Worm (Caenorhabditis elegans) whole organism, young adult: ENCODE measurements around the gene bath-42.

Experiments used
- B0035.1 ChIP-seq: sonication (generic microtip); optimal IDR thresholded peaks from 2 replicates; lab custom pipeline; 2016; ENCODE audit warnings: missing genetic modification characterization, mild to moderate bottlenecking, missing compliant biosample characterization, missing genotype, missing genetic modification reagents
- F23B12.7 ChIP-seq: sonication (generic microtip); optimal IDR thresholded peaks from 2 replicates; lab custom pipeline; 2017; ENCODE audit warnings: missing genetic modification characterization, mild to moderate bottlenecking, missing compliant biosample characterization, antibody characterized with exemption, moderate library complexity; ENCODE audit not compliant: insufficient read depth
- F49E8.2 ChIP-seq: sonication (generic microtip); optimal IDR thresholded peaks from 3 replicates; lab custom pipeline; 2017; ENCODE audit warnings: missing genetic modification characterization, mild to moderate bottlenecking, missing compliant biosample characterization, antibody characterized with exemption, moderate library complexity; ENCODE audit not compliant: insufficient read depth
- K12H6.12 ChIP-seq: fragments of 200-800 bp; sonication (Bioruptor generic); optimal IDR thresholded peaks from 2 replicates; lab custom pipeline; 2018; ENCODE audit warnings: mild to moderate bottlenecking, missing genetic modification characterization, missing compliant biosample characterization
- T26A5.8 ChIP-seq: sonication (generic microtip); optimal IDR thresholded peaks from 2 replicates; lab custom pipeline; 2016; ENCODE audit warnings: missing genetic modification characterization, missing compliant biosample characterization
- Y53G8AR.9 ChIP-seq: fragments of 200-800 bp; sonication (Bioruptor generic); conservative IDR thresholded peaks from 2 replicates; pipeline ENCODE4 v1.3.6; 2022; ENCODE audit warnings: missing genetic modification reagents, missing genetic modification characterization, missing compliant biosample characterization
- Y79H2A.3 ChIP-seq: fragments of 200-800 bp; sonication (Bioruptor generic); conservative IDR thresholded peaks from 2 replicates; pipeline ENCODE4 v1.3.6; 2022; ENCODE audit warnings: missing genetic modification reagents, missing genetic modification characterization, missing compliant biosample characterization
- ZK185.1 ChIP-seq: sonication (generic microtip); optimal IDR thresholded peaks from 2 replicates; lab custom pipeline; 2016; ENCODE audit warnings: mild to moderate bottlenecking, missing genetic modification characterization, missing compliant biosample characterization; ENCODE audit not compliant: poor library complexity, severe bottlenecking
- ama-1 ChIP-seq, 3 experiments: fragments of 150-350 bp in 1 of 3; sonication (generic microtip) in 2 of 3; optimal IDR thresholded peaks; 2 replicates each; lab custom pipeline; 2014 to 2018; ENCODE audit warnings: missing biosample characterization in 2 of 3, missing genetic modification characterization in 2 of 3, missing genetic modification reagents in 2 of 3
- athp-1 ChIP-seq: sonication (generic microtip); optimal IDR thresholded peaks from 2 replicates; lab custom pipeline; 2017; ENCODE audit warnings: mild to moderate bottlenecking, missing genetic modification characterization, missing compliant biosample characterization
- attf-3 ChIP-seq: fragments of 200-800 bp; sonication (Bioruptor generic); conservative IDR thresholded peaks from 2 replicates; pipeline ENCODE4 v1.3.6; 2022; ENCODE audit warnings: missing genetic modification reagents, missing genetic modification characterization, missing compliant biosample characterization
- attf-6 ChIP-seq: fragments of 200-800 bp; sonication (Bioruptor generic); IDR thresholded peaks from 2 replicates; pipeline ENCODE4 v1.3.6; 2022; ENCODE audit warnings: missing genetic modification reagents, missing genetic modification characterization, missing compliant biosample characterization
- cebp-1 ChIP-seq, 2 experiments: fragments of 200-800 bp in 1 of 2; sonication (Bioruptor generic) in 1 of 2; sonication (generic microtip) in 1 of 2; IDR thresholded peaks in 1 of 2; optimal IDR thresholded peaks in 1 of 2; 2 replicates each; pipeline versions ENCODE4 v1.3.6 to Lab custom; 2017 to 2022; ENCODE audit warnings: missing compliant biosample characterization in 2 of 2, missing genetic modification characterization in 2 of 2, mild to moderate bottlenecking in 1 of 2, missing genetic modification reagents in 1 of 2, moderate library complexity in 1 of 2
- ceh-27 ChIP-seq: fragments of 200-800 bp; sonication (Bioruptor generic); optimal IDR thresholded peaks from 2 replicates; lab custom pipeline; 2018; ENCODE audit warnings: mild to moderate bottlenecking, missing genetic modification characterization, moderate library complexity, missing compliant biosample characterization
- efl-1 ChIP-seq: fragments of 150-350 bp; optimal IDR thresholded peaks from 2 replicates; lab custom pipeline; 2014; ENCODE audit warnings: missing biosample characterization, missing genetic modification reagents, missing genetic modification characterization
- ekl-4 ChIP-seq: fragments of 200-800 bp; sonication (Bioruptor generic); IDR thresholded peaks from 2 replicates; pipeline ENCODE4 v1.3.6; 2022; ENCODE audit warnings: missing genetic modification reagents, missing genetic modification characterization, missing compliant biosample characterization
- fkh-3 ChIP-seq: sonication (generic microtip); optimal IDR thresholded peaks from 2 replicates; lab custom pipeline; 2016; ENCODE audit warnings: mild to moderate bottlenecking, missing genetic modification characterization, missing compliant biosample characterization
- hrde-1 ChIP-seq: sonication (generic microtip); optimal IDR thresholded peaks from 2 replicates; lab custom pipeline; 2016; ENCODE audit warnings: missing genetic modification characterization, mild to moderate bottlenecking, missing compliant biosample characterization, moderate library complexity, missing genotype, missing genetic modification reagents, borderline replicate concordance
- hsf-1 ChIP-seq: fragments of 200-800 bp; sonication (Bioruptor generic); IDR thresholded peaks from 2 replicates; pipeline ENCODE4 v1.3.6; 2022; ENCODE audit warnings: missing genetic modification reagents, missing genetic modification characterization, missing compliant biosample characterization
- let-607 ChIP-seq, 2 experiments: fragments of 200-800 bp in 1 of 2; sonication (Bioruptor generic) in 1 of 2; sonication (generic microtip) in 1 of 2; optimal IDR thresholded peaks; 2 replicates each; lab custom pipeline; 2016 to 2018; ENCODE audit warnings: mild to moderate bottlenecking in 2 of 2, missing compliant biosample characterization in 2 of 2, missing genetic modification characterization in 2 of 2, moderate library complexity in 2 of 2, missing genotype in 1 of 2
- lin-26 ChIP-seq: fragments of 200-800 bp; sonication (Bioruptor generic); IDR thresholded peaks from 2 replicates; pipeline ENCODE4 v1.3.6; 2022; ENCODE audit warnings: missing genetic modification reagents, missing genetic modification characterization, missing compliant biosample characterization
- lir-1 ChIP-seq: fragments of 200-800 bp; sonication (Bioruptor generic); conservative IDR thresholded peaks from 2 replicates; pipeline ENCODE4 v1.3.6; 2022; ENCODE audit warnings: missing genetic modification reagents, missing genetic modification characterization, missing compliant biosample characterization
- lsy-27 ChIP-seq: sonication (generic microtip); optimal IDR thresholded peaks from 2 replicates; lab custom pipeline; 2017; ENCODE audit warnings: missing genetic modification characterization, mild to moderate bottlenecking, missing compliant biosample characterization, antibody characterized with exemption, missing genotype, borderline replicate concordance; ENCODE audit not compliant: insufficient read depth
- madf-3 ChIP-seq: fragments of 200-800 bp; sonication (Bioruptor generic); IDR thresholded peaks from 2 replicates; pipeline ENCODE4 v1.3.6; 2022; ENCODE audit warnings: missing genetic modification reagents, missing genetic modification characterization, missing compliant biosample characterization
- madf-6 ChIP-seq: fragments of 200-800 bp; sonication (Bioruptor generic); IDR thresholded peaks from 2 replicates; pipeline ENCODE4 v1.3.6; 2022; ENCODE audit warnings: missing genetic modification reagents, missing genetic modification characterization, missing compliant biosample characterization
- mes-4 ChIP-seq: sonication (generic microtip); optimal IDR thresholded peaks from 2 replicates; lab custom pipeline; 2016; ENCODE audit warnings: missing genotype, missing genetic modification characterization, missing compliant biosample characterization
- nfya-2 ChIP-seq: fragments of 200-800 bp; sonication (Bioruptor generic); IDR thresholded peaks from 2 replicates; pipeline ENCODE4 v1.3.6; 2022; ENCODE audit warnings: missing genetic modification reagents, missing genetic modification characterization, missing compliant biosample characterization
- nhr-179 ChIP-seq: sonication (generic microtip); optimal IDR thresholded peaks from 2 replicates; lab custom pipeline; 2016; ENCODE audit warnings: mild to moderate bottlenecking, missing genetic modification characterization, missing compliant biosample characterization
- nhr-80 ChIP-seq: sonication (generic microtip); optimal IDR thresholded peaks from 2 replicates; lab custom pipeline; 2016; ENCODE audit warnings: missing genetic modification characterization, missing compliant biosample characterization
- rcor-1 ChIP-seq: fragments of 200-800 bp; sonication (Bioruptor generic); IDR thresholded peaks from 2 replicates; pipeline ENCODE4 v1.3.6; 2022; ENCODE audit warnings: missing genetic modification reagents, missing genetic modification characterization, missing compliant biosample characterization
- repo-1 ChIP-seq: sonication (generic microtip); optimal IDR thresholded peaks from 2 replicates; lab custom pipeline; 2017; ENCODE audit warnings: mild to moderate bottlenecking, missing genetic modification characterization, missing compliant biosample characterization
- sdz-38 ChIP-seq: sonication (generic microtip); optimal IDR thresholded peaks from 2 replicates; lab custom pipeline; 2016; ENCODE audit warnings: missing genotype, missing genetic modification characterization, missing compliant biosample characterization
- snpc-3.4 ChIP-seq: sonication (generic microtip); optimal IDR thresholded peaks from 2 replicates; lab custom pipeline; 2017; ENCODE audit warnings: missing genetic modification characterization, mild to moderate bottlenecking, missing compliant biosample characterization, antibody characterized with exemption, moderate library complexity, missing genotype, missing genetic modification reagents
- snpc-4 ChIP-seq, 5 experiments: fragments of 150-350 bp in 1 of 5; sonication (generic microtip) in 4 of 5; optimal IDR thresholded peaks; 2 replicates each; lab custom pipeline; 2014 to 2018; ENCODE audit warnings: missing genetic modification characterization in 5 of 5, missing biosample characterization in 3 of 5, antibody characterized with exemption in 2 of 5, mild to moderate bottlenecking in 2 of 5, missing compliant biosample characterization in 2 of 5, missing genotype in 2 of 5, moderate library complexity in 2 of 5, missing genetic modification reagents in 1 of 5
- tlf-1 ChIP-seq: fragments of 200-800 bp; sonication (Bioruptor generic); optimal IDR thresholded peaks from 2 replicates; lab custom pipeline; 2018; ENCODE audit warnings: mild to moderate bottlenecking, missing genetic modification characterization, missing compliant biosample characterization
- ztf-26 ChIP-seq: sonication (generic microtip); optimal IDR thresholded peaks from 2 replicates; lab custom pipeline; 2017; ENCODE audit warnings: missing genetic modification characterization, missing compliant biosample characterization
- ztf-28 ChIP-seq: fragments of 200-800 bp; sonication (Bioruptor generic); IDR thresholded peaks from 2 replicates; pipeline ENCODE4 v1.3.6; 2022; ENCODE audit warnings: missing genetic modification reagents, missing genetic modification characterization, missing compliant biosample characterization

The bath-42 gene

ce11 chrIII:8175263-8175662, 12.1 kb upstream of the bath-42 start:
- no peak for TF ChIP-seq tlf-1 (GFP tag; lab: Kevin White, UChicago)
- TF ChIP-seq ekl-4 (GFP tag; lab: Robert Waterston, UW), result no peak
- no peak for TF ChIP-seq lsy-27 (tag; lab: Kevin White, UChicago)
- TF ChIP-seq repo-1 (tag; lab: Kevin White, UChicago), result no peak
- no peak for TF ChIP-seq attf-6
- TF ChIP-seq athp-1 (tag; lab: Kevin White, UChicago), result no peak
- TF ChIP-seq let-607 (tag; optimal IDR thresholded peaks at IDR 0.05; lab: Kevin White, UChicago), result no peak
- TF ChIP-seq F23B12.7 (tag; lab: Kevin White, UChicago), result no peak
- TF ChIP-seq hsf-1 (GFP tag; lab: Robert Waterston, UW), result no peak
- TF ChIP-seq lir-1 (GFP tag; lab: Robert Waterston, UW), result no peak
- no peak for TF ChIP-seq T26A5.8 (tag; lab: Kevin White, UChicago)

ce11 chrIII:8172609-8173133, 9.5 kb upstream of the bath-42 start:
- TF ChIP-seq nhr-80 (tag; lab: Kevin White, UChicago) (no peak), snpc-4 (GFP tag; optimal IDR thresholded peaks at IDR 0.05; lab: Kevin White, UChicago) (peak; percentile 10), snpc-4 (tag; optimal IDR thresholded peaks at IDR 0.05; lab: Kevin White, UChicago) (no peak), madf-6 (GFP tag; lab: Robert Waterston, UW) (peak; percentile 23; the same call in 1 of the 2 replicates), rcor-1 (no peak), attf-3 (GFP tag; lab: Robert Waterston, UW) (no peak), ztf-26 (tag; lab: Kevin White, UChicago) (no peak), snpc-3.4 (tag; lab: Kevin White, UChicago) (no peak), ama-1 (optimal IDR thresholded peaks at IDR 0.05; lab: Kevin White, UChicago) (no peak), ama-1 (GFP tag; optimal IDR thresholded peaks at IDR 0.05; lab: Kevin White, UChicago) (peak in 1 of 2 experiments; percentile 56), K12H6.12 (no peak), Y53G8AR.9 (GFP tag; lab: Robert Waterston, UW) (no peak), nfya-2 (GFP tag; lab: Robert Waterston, UW) (no peak), Y79H2A.3 (GFP tag; lab: Robert Waterston, UW) (0 out of 2 replicates have a peak, but pooled peaks have one; percentile 31), lin-26 (GFP tag; lab: Robert Waterston, UW) (peak; percentile 41; the same call in 1 of the 2 replicates), hsf-1 (GFP tag; lab: Robert Waterston, UW) (peak; percentile 14; the same call in 1 of the 2 replicates), hrde-1 (peak; percentile 17), sdz-38 (tag; lab: Kevin White, UChicago) (no peak), cebp-1 (GFP tag; IDR thresholded peaks at IDR 0.05; lab: Robert Waterston, UW) (no peak), cebp-1 (tag; optimal IDR thresholded peaks at IDR 0.05; lab: Kevin White, UChicago) (no peak), T26A5.8 (tag; lab: Kevin White, UChicago) (no peak), ceh-27 (GFP tag; lab: Kevin White, UChicago) (no peak), efl-1 (GFP tag; lab: Kevin White, UChicago) (no peak), F49E8.2 (tag; lab: Kevin White, UChicago) (peak; percentile 9), madf-3 (0 out of 2 replicates have a peak, but pooled peaks have one; percentile 22)

- TF ChIP-seq ZK185.1 (tag; lab: Kevin White, UChicago), result no peak
- TF ChIP-seq B0035.1, result no peak
- no peak for TF ChIP-seq mes-4 (tag; lab: Kevin White, UChicago)
- TF ChIP-seq nhr-179 (tag; lab: Kevin White, UChicago), result no peak
- no peak for TF ChIP-seq ztf-28 (GFP tag; lab: Robert Waterston, UW)
- TF ChIP-seq fkh-3 (tag; lab: Kevin White, UChicago), result no peak
These were observed 1.6 kb upstream of the bath-42 start for ce11 chrIII:8164771-8165170.
